Worm (Caenorhabditis elegans) whole organism, late embryonic: ENCODE results near the gene F39H12.1.

Experiments
- C08G9.2 ChIP-seq: sonication (generic microtip); optimal IDR thresholded peaks from 2 replicates; lab custom pipeline; 2016; ENCODE audit warnings: mild to moderate bottlenecking, missing genetic modification characterization, moderate library complexity, missing compliant biosample characterization
- C38D4.7 ChIP-seq: fragments of 200-800 bp; sonication (Bioruptor generic); optimal IDR thresholded peaks from 2 replicates; lab custom pipeline; 2018; ENCODE audit warnings: mild to moderate bottlenecking, missing genetic modification characterization, moderate library complexity, missing compliant biosample characterization
- F13H6.1 ChIP-seq: sonication (generic microtip); optimal IDR thresholded peaks from 2 replicates; lab custom pipeline; 2016; ENCODE audit warnings: missing genetic modification characterization, missing compliant biosample characterization
- K02D7.2 ChIP-seq: sonication (generic microtip); optimal IDR thresholded peaks from 2 replicates; lab custom pipeline; 2017; ENCODE audit warnings: mild to moderate bottlenecking, missing genetic modification characterization, missing compliant biosample characterization
- K09A11.1 ChIP-seq: sonication (generic microtip); optimal IDR thresholded peaks from 2 replicates; lab custom pipeline; 2017; ENCODE audit warnings: antibody characterized with exemption, mild to moderate bottlenecking, missing genetic modification characterization, missing compliant biosample characterization; ENCODE audit not compliant: insufficient read depth
- T23F11.4 ChIP-seq: fragments of 200-800 bp; sonication (Bioruptor generic); optimal IDR thresholded peaks from 2 replicates; lab custom pipeline; 2018; ENCODE audit warnings: mild to moderate bottlenecking, missing genetic modification characterization, missing compliant biosample characterization
- Y22D7AL.16 ChIP-seq: sonication (generic microtip); optimal IDR thresholded peaks from 2 replicates; lab custom pipeline; 2016; ENCODE audit warnings: missing genetic modification characterization, missing compliant biosample characterization
- ahr-1 ChIP-seq: sonication (generic microtip); optimal IDR thresholded peaks from 2 replicates; lab custom pipeline; 2016; ENCODE audit warnings: missing genetic modification characterization, missing compliant biosample characterization
- ama-1 ChIP-seq: fragments of 150-350 bp; optimal IDR thresholded peaks from 2 replicates; lab custom pipeline; 2014
- ceh-18 ChIP-seq: sonication (generic microtip); optimal IDR thresholded peaks from 2 replicates; lab custom pipeline; 2016; ENCODE audit warnings: missing genetic modification characterization, missing compliant biosample characterization
- ceh-19 ChIP-seq: fragments of 200-800 bp; sonication (Bioruptor generic); optimal IDR thresholded peaks from 2 replicates; lab custom pipeline; 2018; ENCODE audit warnings: mild to moderate bottlenecking, missing genetic modification characterization, missing compliant biosample characterization
- ceh-2 ChIP-seq: sonication (generic microtip); optimal IDR thresholded peaks from 2 replicates; lab custom pipeline; 2016; ENCODE audit warnings: missing genotype, missing genetic modification characterization, missing compliant biosample characterization
- ceh-22 ChIP-seq: sonication (generic microtip); optimal IDR thresholded peaks from 2 replicates; lab custom pipeline; 2017; ENCODE audit warnings: missing biosample characterization, missing genetic modification characterization
- ceh-24 ChIP-seq: sonication (generic microtip); optimal IDR thresholded peaks from 2 replicates; lab custom pipeline; 2016; ENCODE audit warnings: mild to moderate bottlenecking, missing genetic modification characterization, missing compliant biosample characterization
- ceh-30 ChIP-seq: fragments of 150-350 bp; optimal IDR thresholded peaks from 2 replicates; lab custom pipeline; 2014; ENCODE audit warnings: missing biosample characterization, missing genetic modification characterization
- ceh-31 ChIP-seq: sonication (generic microtip); optimal IDR thresholded peaks from 2 replicates; lab custom pipeline; 2016; ENCODE audit warnings: missing genetic modification characterization, missing compliant biosample characterization
- ceh-6 ChIP-seq: fragments of 200-800 bp; sonication (Bioruptor generic); optimal IDR thresholded peaks from 2 replicates; lab custom pipeline; 2018; ENCODE audit warnings: mild to moderate bottlenecking, missing genetic modification characterization, missing compliant biosample characterization
- elt-2 ChIP-seq: sonication (generic microtip); optimal IDR thresholded peaks from 2 replicates; lab custom pipeline; 2016; ENCODE audit warnings: missing genetic modification reagents, missing genetic modification characterization, missing compliant biosample characterization
- elt-4 ChIP-seq: sonication (generic microtip); optimal IDR thresholded peaks from 2 replicates; lab custom pipeline; 2016; ENCODE audit warnings: missing genetic modification characterization, missing compliant biosample characterization
- ets-4 ChIP-seq: sonication (generic microtip); optimal IDR thresholded peaks from 2 replicates; lab custom pipeline; 2016; ENCODE audit warnings: missing genetic modification characterization, missing compliant biosample characterization
- eyg-1 ChIP-seq: sonication (generic microtip); optimal IDR thresholded peaks from 2 replicates; lab custom pipeline; 2016; ENCODE audit warnings: missing genotype, missing genetic modification characterization, missing compliant biosample characterization
- fax-1 ChIP-seq: sonication (generic microtip); optimal IDR thresholded peaks from 2 replicates; lab custom pipeline; 2016; ENCODE audit warnings: missing genotype, missing genetic modification characterization, missing compliant biosample characterization
- fkh-6 ChIP-seq: sonication (generic microtip); optimal IDR thresholded peaks from 2 replicates; lab custom pipeline; 2016; ENCODE audit warnings: missing genetic modification characterization, missing compliant biosample characterization
- gmeb-2 ChIP-seq: sonication (generic microtip); optimal IDR thresholded peaks from 2 replicates; lab custom pipeline; 2016; ENCODE audit warnings: missing genetic modification characterization, inconsistent platforms, missing compliant biosample characterization
- hlh-13 ChIP-seq: fragments of 200-800 bp; sonication (Bioruptor generic); optimal IDR thresholded peaks from 2 replicates; lab custom pipeline; 2018; ENCODE audit warnings: mild to moderate bottlenecking, missing genetic modification characterization, missing compliant biosample characterization
- hlh-15 ChIP-seq: sonication (generic microtip); optimal IDR thresholded peaks from 2 replicates; lab custom pipeline; 2016; ENCODE audit warnings: missing genetic modification characterization, missing compliant biosample characterization
- hlh-30 ChIP-seq: sonication (generic microtip); optimal IDR thresholded peaks from 2 replicates; lab custom pipeline; 2017; ENCODE audit warnings: antibody characterized with exemption, missing genetic modification characterization, missing compliant biosample characterization; ENCODE audit not compliant: insufficient read depth
- hlh-6 ChIP-seq: sonication (generic microtip); optimal IDR thresholded peaks from 2 replicates; lab custom pipeline; 2016; ENCODE audit warnings: missing genotype, missing genetic modification characterization, missing compliant biosample characterization
- hlh-8 ChIP-seq: sonication (generic microtip); optimal IDR thresholded peaks from 2 replicates; lab custom pipeline; 2016; ENCODE audit warnings: missing genotype, missing genetic modification characterization, missing compliant biosample characterization
- lim-6 ChIP-seq: sonication (generic microtip); optimal IDR thresholded peaks from 2 replicates; lab custom pipeline; 2016; ENCODE audit warnings: missing genetic modification characterization, missing compliant biosample characterization
- lin-11 ChIP-seq: fragments of 200-800 bp; sonication (Bioruptor generic); optimal IDR thresholded peaks from 2 replicates; lab custom pipeline; 2018; ENCODE audit warnings: mild to moderate bottlenecking, missing genetic modification characterization, missing compliant biosample characterization
- madf-2 ChIP-seq: sonication (generic microtip); optimal IDR thresholded peaks from 2 replicates; lab custom pipeline; 2017; ENCODE audit warnings: missing genetic modification characterization, missing compliant biosample characterization
- nfya-1 ChIP-seq: sonication (generic microtip); optimal IDR thresholded peaks from 2 replicates; lab custom pipeline; 2017; ENCODE audit warnings: missing genetic modification characterization, mild to moderate bottlenecking, missing compliant biosample characterization, antibody characterized with exemption, moderate library complexity
- nhr-11 ChIP-seq: fragments of 150-350 bp; optimal IDR thresholded peaks from 2 replicates; lab custom pipeline; 2014; ENCODE audit warnings: missing biosample characterization, missing genetic modification characterization
- npax-4 ChIP-seq: sonication (generic microtip); optimal IDR thresholded peaks from 2 replicates; lab custom pipeline; 2016; ENCODE audit warnings: missing genetic modification characterization, missing compliant biosample characterization
- odd-2 ChIP-seq: sonication (generic microtip); optimal IDR thresholded peaks from 2 replicates; lab custom pipeline; 2017; ENCODE audit warnings: antibody characterized with exemption, mild to moderate bottlenecking, missing genetic modification characterization, missing compliant biosample characterization
- pag-3 ChIP-seq: sonication (generic microtip); optimal IDR thresholded peaks from 2 replicates; lab custom pipeline; 2016; ENCODE audit warnings: missing compliant biosample characterization, missing genetic modification characterization, borderline replicate concordance
- pax-1 ChIP-seq: fragments of 150-350 bp; optimal IDR thresholded peaks from 2 replicates; lab custom pipeline; 2014; ENCODE audit warnings: missing biosample characterization, missing genetic modification characterization
- pha-2 ChIP-seq: sonication (generic microtip); optimal IDR thresholded peaks from 2 replicates; lab custom pipeline; 2017; ENCODE audit warnings: mild to moderate bottlenecking, missing genetic modification characterization, missing compliant biosample characterization
- pqm-1 ChIP-seq: sonication (generic microtip); optimal IDR thresholded peaks from 2 replicates; lab custom pipeline; 2016; ENCODE audit warnings: missing genetic modification characterization, missing compliant biosample characterization
- pros-1 ChIP-seq: fragments of 150-350 bp; optimal IDR thresholded peaks from 2 replicates; lab custom pipeline; 2014; ENCODE audit warnings: missing biosample characterization, missing genetic modification reagents, missing genetic modification characterization
- rnt-1 ChIP-seq: sonication (generic microtip); optimal IDR thresholded peaks from 2 replicates; lab custom pipeline; 2016; ENCODE audit warnings: missing genetic modification characterization, missing compliant biosample characterization
- sox-2 ChIP-seq: fragments of 200-800 bp; sonication (Bioruptor generic); IDR thresholded peaks from 2 replicates; pipeline ENCODE4 v1.3.6; 2022; ENCODE audit warnings: missing genetic modification reagents, missing genetic modification characterization, missing compliant biosample characterization
- syd-9 ChIP-seq: sonication (generic microtip); optimal IDR thresholded peaks from 2 replicates; lab custom pipeline; 2016; ENCODE audit warnings: mild to moderate bottlenecking, missing genetic modification characterization, moderate library complexity, missing compliant biosample characterization
- tbx-7 ChIP-seq: sonication (generic microtip); optimal IDR thresholded peaks from 2 replicates; lab custom pipeline; 2016; ENCODE audit warnings: missing genotype, missing genetic modification characterization, missing compliant biosample characterization
- ttx-3 ChIP-seq: sonication (generic microtip); optimal IDR thresholded peaks from 2 replicates; lab custom pipeline; 2016; ENCODE audit warnings: missing genetic modification reagents, missing genetic modification characterization, missing compliant biosample characterization
- unc-55 ChIP-seq: sonication (generic microtip); optimal IDR thresholded peaks from 2 replicates; lab custom pipeline; 2017; ENCODE audit warnings: missing biosample characterization, missing genetic modification reagents, missing genetic modification characterization
- zip-5 ChIP-seq: sonication (generic microtip); optimal IDR thresholded peaks from 2 replicates; lab custom pipeline; 2016; ENCODE audit warnings: missing genetic modification characterization, missing compliant biosample characterization
- ztf-16 ChIP-seq: sonication (generic microtip); optimal IDR thresholded peaks from 2 replicates; lab custom pipeline; 2017; ENCODE audit warnings: missing genetic modification characterization, missing compliant biosample characterization

F39H12.1 gene

DNA sequence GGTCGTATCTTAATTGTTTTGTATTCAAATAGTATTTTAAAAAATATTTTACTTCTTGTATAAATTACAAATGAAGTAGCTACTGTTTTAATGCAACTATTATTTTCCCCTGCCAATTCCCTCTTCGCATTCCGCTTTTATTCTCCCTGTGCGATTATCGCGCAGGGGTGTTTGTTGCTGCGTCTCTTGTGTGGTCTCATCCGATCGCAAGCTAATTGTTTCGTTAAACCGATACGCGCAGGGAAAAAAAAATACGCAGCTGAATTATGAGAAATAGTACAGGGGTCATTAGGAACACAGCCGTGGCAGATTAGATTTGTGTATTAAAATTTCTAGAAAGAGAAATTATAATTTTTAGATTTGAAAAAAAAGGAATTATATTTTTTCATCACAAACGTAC, 28.1 kb upstream of the F39H12.1 start (continued):
- TF ChIP-seq T23F11.4 (GFP tag; lab: Kevin White, UChicago) (peak; percentile 19), Y22D7AL.16 (tag; lab: Kevin White, UChicago) (no peak), madf-2 (peak; percentile 46), ceh-19 (GFP tag; lab: Kevin White, UChicago) (peak; percentile 78), gmeb-2 (tag; lab: Kevin White, UChicago) (peak; percentile 41), elt-2 (peak; percentile 87), pag-3 (tag; lab: Kevin White, UChicago) (no peak), ztf-16 (peak; percentile 86), ama-1 (no peak), nfya-1 (peak; percentile 95), rnt-1 (tag; lab: Kevin White, UChicago) (peak; percentile 95), hlh-13 (GFP tag; lab: Kevin White, UChicago) (peak; percentile 37), ceh-18 (tag; lab: Kevin White, UChicago) (peak; percentile 97), pha-2 (tag; lab: Kevin White, UChicago) (peak; percentile 64), lin-11 (tag; lab: Kevin White, UChicago) (peak; percentile 8), C08G9.2 (tag; lab: Kevin White, UChicago) (peak; percentile 57), hlh-8 (peak; percentile 67), fax-1 (tag; lab: Kevin White, UChicago) (peak; percentile 36), ceh-2 (tag; lab: Kevin White, UChicago) (peak; percentile 91), ceh-31 (peak; percentile 96), odd-2 (no peak), ets-4 (tag; lab: Kevin White, UChicago) (peak; percentile 66), K09A11.1 (tag; lab: Kevin White, UChicago) (peak; percentile 84), lim-6 (tag; lab: Kevin White, UChicago) (no peak), hlh-15 (tag; lab: Kevin White, UChicago) (peak; percentile 47), F13H6.1 (tag; lab: Kevin White, UChicago) (peak; percentile 47), ceh-24 (no peak), K02D7.2 (peak; percentile 17), syd-9 (peak; percentile 80), elt-4 (tag; lab: Kevin White, UChicago) (no peak), pros-1 (tag; lab: Kevin White, UChicago) (peak; percentile 80), fkh-6 (tag; lab: Kevin White, UChicago) (peak; percentile 18), ahr-1 (tag; lab: Kevin White, UChicago) (peak; percentile 68), tbx-7 (peak; percentile 54), npax-4 (tag; lab: Kevin White, UChicago) (no peak), ceh-6 (GFP tag; lab: Kevin White, UChicago) (peak; percentile 40), nhr-11 (tag; lab: Kevin White, UChicago) (no peak), C38D4.7 (no peak), ceh-30 (tag; lab: Kevin White, UChicago) (peak; percentile 82), eyg-1 (tag; lab: Kevin White, UChicago) (peak; percentile 75), sox-2 (GFP tag; lab: Robert Waterston, UW) (peak; percentile 74), unc-55 (GFP tag; lab: Kevin White, UChicago) (peak; percentile 55), pqm-1 (peak; percentile 79), pax-1 (tag; lab: Kevin White, UChicago) (peak; percentile 96), ceh-22 (tag; lab: Kevin White, UChicago) (no peak)

DNA sequence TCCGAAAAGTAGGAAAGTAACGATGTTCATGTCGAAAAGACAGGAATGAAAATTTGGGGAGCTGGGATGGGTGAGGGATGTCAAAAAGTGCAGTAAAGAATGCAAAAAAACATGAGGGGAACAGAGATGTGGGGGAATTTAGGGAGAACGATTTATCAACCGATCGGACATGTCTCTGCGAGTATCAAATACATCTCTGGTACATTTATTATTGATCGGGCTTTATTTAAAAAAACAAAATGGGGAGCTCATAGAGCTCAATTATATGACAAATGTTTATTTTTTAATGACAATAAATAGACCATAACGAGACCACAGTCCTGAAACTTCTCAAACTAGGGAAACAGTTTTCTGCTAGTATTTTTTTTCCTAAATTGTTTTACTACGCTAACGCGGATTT, 23.9 kb upstream of the F39H12.1 start, which contains the start of gene F25E2.2:
Gene F25E2.2, minus strand, starts transcription at position 101 of the 400 bp plus-strand sequence.
- TF ChIP-seq nfya-1 (no peak), syd-9 (no peak), ttx-3 (no peak), hlh-6 (tag; lab: Kevin White, UChicago) (no peak), fkh-6 (tag; lab: Kevin White, UChicago) (no peak), zip-5 (no peak), Y22D7AL.16 (tag; lab: Kevin White, UChicago) (no peak), ceh-18 (tag; lab: Kevin White, UChicago) (no peak), ets-4 (tag; lab: Kevin White, UChicago) (no peak), ama-1 (no peak), hlh-30 (no peak), ceh-30 (tag; lab: Kevin White, UChicago) (no peak)
- TF ChIP-seq, all 69 proteins: peak for 0
